Worm (Caenorhabditis elegans) whole organism, L4 larva: ENCODE measurements around the gene mdt-21.
"Not testable (repeated sequence)": the region's sequence is repeated elsewhere in the genome, so short reads cannot be mapped to it uniquely, and the experiment has no call there.

ENCODE experiments used
- egl-43 ChIP-seq: fragments of 200-800 bp; sonication (Bioruptor generic); IDR thresholded peaks from 2 replicates; pipeline ENCODE4 v1.3.6; 2022; ENCODE audit warnings: missing genetic modification reagents, missing genetic modification characterization, missing compliant biosample characterization
- mdl-1 ChIP-seq, 2 experiments: fragments of 150-350 bp in 1 of 2; sonication (generic microtip) in 1 of 2; optimal IDR thresholded peaks; 2 replicates each; lab custom pipeline; 2014 to 2017; ENCODE audit warnings: missing biosample characterization in 2 of 2, missing genetic modification characterization in 2 of 2
- nhr-237 ChIP-seq: sonication (generic microtip); optimal IDR thresholded peaks from 2 replicates; lab custom pipeline; 2017; ENCODE audit warnings: missing biosample characterization, missing genetic modification characterization
- skn-1 ChIP-seq: fragments of 150-350 bp; optimal IDR thresholded peaks from 2 replicates; lab custom pipeline; 2014; ENCODE audit warnings: missing biosample characterization, missing genetic modification characterization
- spr-3 ChIP-seq: fragments of 200-800 bp; sonication (Bioruptor generic); optimal IDR thresholded peaks from 2 replicates; lab custom pipeline; 2018; ENCODE audit warnings: mild to moderate bottlenecking, missing genetic modification characterization, missing compliant biosample characterization
- ztf-11 ChIP-seq: fragments of 150-350 bp; optimal IDR thresholded peaks from 2 replicates; lab custom pipeline; 2014; ENCODE audit warnings: missing biosample characterization, missing genetic modification characterization

DNA sequence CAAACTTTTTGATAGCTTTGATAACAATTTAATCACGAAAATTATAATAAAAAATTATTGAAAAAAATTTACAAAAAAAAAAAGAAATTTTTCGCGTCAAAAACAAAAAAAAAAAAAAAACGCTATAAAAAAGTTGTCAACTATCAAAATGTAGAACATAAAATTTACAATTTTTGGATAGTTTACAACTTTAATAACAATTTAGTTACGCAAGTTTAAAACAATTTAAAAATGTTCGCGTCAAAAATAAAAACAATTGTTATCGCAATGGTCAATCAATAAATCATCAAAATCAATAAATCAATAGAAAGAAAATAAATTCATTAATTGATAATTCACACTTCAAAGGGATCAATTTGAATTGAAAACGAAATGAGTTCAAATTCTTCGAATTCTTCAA lies 10.0 kb downstream of the mdt-21 start, which contains the start of gene C24H11.1:
- not testable (repeated sequence) for TF ChIP-seq spr-3 (GFP tag; lab: Kevin White, UChicago); ztf-11 (tag; lab: Kevin White, UChicago); skn-1; nhr-237 (tag; lab: Kevin White, UChicago); egl-43 (GFP tag; lab: Robert Waterston, UW); mdl-1 (tag; optimal IDR thresholded peaks at IDR 0.05; lab: Kevin White, UChicago)
